Fruit fly (Drosophila melanogaster) whole organism, embryonic: ENCODE measurements around the gene CG15877.
A peak's percentile ranks its signal among the peaks of the same experiment; 100 is the strongest.

Source experiments
- Atf6 ChIP-seq: fragments of 200-800 bp; sonication (Bioruptor generic); IDR thresholded peaks from 2 replicates; pipeline ENCODE4 v1.3.6; 2022; ENCODE audit warnings: missing biosample characterization, missing genetic modification characterization
- B-H2 ChIP-seq: fragments of 200-800 bp; sonication (Bioruptor generic); optimal IDR thresholded peaks from 2 replicates; lab custom pipeline; 2018; ENCODE audit warnings: missing biosample characterization, mild to moderate bottlenecking, missing genetic modification characterization
- C15 ChIP-seq: fragments of 200-800 bp; sonication (Bioruptor generic); IDR thresholded peaks from 3 replicates; pipeline ENCODE4 v1.3.6; 2022; ENCODE audit warnings: missing biosample characterization, missing genetic modification characterization
- CG10565 ChIP-seq: fragments of 200-800 bp; sonication (Bioruptor generic); optimal IDR thresholded peaks from 3 replicates; lab custom pipeline; 2016; ENCODE audit warnings: missing biosample characterization, mild to moderate bottlenecking, missing genetic modification characterization
- CG11093 ChIP-seq: fragments of 200-800 bp; sonication (Bioruptor generic); IDR thresholded peaks from 3 replicates; pipeline ENCODE4 v1.3.6; 2022; ENCODE audit warnings: missing biosample characterization, missing genetic modification characterization
- CG11696 ChIP-seq: fragments of 200-800 bp; sonication (Bioruptor generic); IDR thresholded peaks from 2 replicates; pipeline ENCODE4 v1.3.6; 2022; ENCODE audit warnings: missing biosample characterization, missing genetic modification characterization
- CG12236 ChIP-seq: fragments of 200-800 bp; sonication (Bioruptor generic); optimal IDR thresholded peaks from 2 replicates; lab custom pipeline; 2016; ENCODE audit warnings: missing biosample characterization, missing genetic modification characterization
- CG13123 ChIP-seq: fragments of 200-800 bp; sonication (Bioruptor generic); optimal IDR thresholded peaks from 2 replicates; lab custom pipeline; 2016; ENCODE audit warnings: missing biosample characterization, missing genetic modification characterization
- CG13424 ChIP-seq: fragments of 200-800 bp; sonication (Bioruptor generic); optimal IDR thresholded peaks from 2 replicates; lab custom pipeline; 2019; ENCODE audit warnings: missing biosample characterization, mild to moderate bottlenecking, missing genetic modification characterization, moderate library complexity
- CG1647 ChIP-seq: fragments of 200-800 bp; sonication (Bioruptor generic); optimal IDR thresholded peaks from 3 replicates; lab custom pipeline; 2016; ENCODE audit warnings: missing biosample characterization, missing genetic modification characterization
- CG16779 ChIP-seq: fragments of 200-800 bp; sonication (Bioruptor generic); IDR thresholded peaks from 2 replicates; pipeline ENCODE4 v1.3.6; 2022; ENCODE audit warnings: missing biosample characterization, missing genetic modification characterization
- CG30020 ChIP-seq: fragments of 200-800 bp; optimal IDR thresholded peaks from 2 replicates; lab custom pipeline; 2019; ENCODE audit warnings: missing biosample characterization, mild to moderate bottlenecking, missing genetic modification characterization, moderate library complexity
- CG31224 ChIP-seq: fragments of 200-800 bp; sonication (Bioruptor generic); IDR thresholded peaks from 2 replicates; pipeline ENCODE4 v1.3.6; 2022; ENCODE audit warnings: missing biosample characterization, missing genetic modification characterization
- CG33213 ChIP-seq: fragments of 200-800 bp; sonication (Bioruptor generic); optimal IDR thresholded peaks from 3 replicates; lab custom pipeline; 2016; ENCODE audit warnings: missing biosample characterization, missing genetic modification characterization
- CG3726 ChIP-seq: fragments of 200-800 bp; sonication (Bioruptor generic); IDR thresholded peaks from 3 replicates; pipeline ENCODE4, ENCODE4 v1.3.6; 2022; ENCODE audit warnings: missing biosample characterization, missing genetic modification characterization
- CG4360 ChIP-seq: fragments of 200-800 bp; sonication (Bioruptor generic); IDR thresholded peaks from 2 replicates; pipeline ENCODE4 v1.3.6; 2022; ENCODE audit warnings: missing biosample characterization, missing genetic modification characterization
- CG6854 ChIP-seq: fragments of 200-800 bp; sonication (Bioruptor generic); optimal IDR thresholded peaks from 3 replicates; lab custom pipeline; 2017; ENCODE audit warnings: missing biosample characterization, mild to moderate bottlenecking, missing genetic modification characterization
- CG7963 ChIP-seq: fragments of 200-800 bp; sonication (Bioruptor generic); IDR thresholded peaks from 3 replicates; pipeline ENCODE4 v1.3.6; 2022; ENCODE audit warnings: missing biosample characterization, missing genetic modification characterization; ENCODE audit not compliant: partially characterized antibody
- CG8478 ChIP-seq: fragments of >200 bp; optimal IDR thresholded peaks from 2 replicates; lab custom pipeline; 2018
- D ChIP-seq, 2 experiments: fragments of 200-800 bp in 1 of 2; fragments of >200 bp in 1 of 2; sonication (Bioruptor generic) in 1 of 2; optimal IDR thresholded peaks; 2 replicates in 1 of 2; 3 replicates in 1 of 2; lab custom pipeline; 2017; ENCODE audit warnings: mild to moderate bottlenecking in 1 of 2, missing biosample characterization in 1 of 2, missing genetic modification characterization in 1 of 2, missing genetic modification reagents in 1 of 2
- D19B ChIP-seq: fragments of 200-800 bp; sonication (Bioruptor generic); optimal IDR thresholded peaks from 2 replicates; lab custom pipeline; 2017; ENCODE audit warnings: missing biosample characterization, mild to moderate bottlenecking, missing genetic modification characterization
- E2f2 ChIP-seq: fragments of 200-800 bp; sonication (Bioruptor generic); IDR thresholded peaks from 2 replicates; pipeline ENCODE4 v1.3.6; 2022; ENCODE audit warnings: missing biosample characterization, missing genetic modification characterization
- Elba2 ChIP-seq: fragments of 200-800 bp; sonication (Bioruptor generic); optimal IDR thresholded peaks from 3 replicates; lab custom pipeline; 2016; ENCODE audit warnings: missing biosample characterization, missing genetic modification characterization
- Fer2 ChIP-seq: fragments of 200-800 bp; sonication (Bioruptor generic); optimal IDR thresholded peaks from 2 replicates; lab custom pipeline; 2018; ENCODE audit warnings: missing biosample characterization, mild to moderate bottlenecking, missing genetic modification characterization, moderate library complexity
- Kr ChIP-seq: fragments of 200-800 bp; sonication (Bioruptor generic); optimal IDR thresholded peaks from 2 replicates; lab custom pipeline; 2017; ENCODE audit warnings: missing biosample characterization, mild to moderate bottlenecking, missing genetic modification characterization
- Lim3 ChIP-seq: fragments of 200-800 bp; sonication (Bioruptor generic); IDR thresholded peaks from 2 replicates; pipeline ENCODE4 v1.3.6; 2022; ENCODE audit warnings: missing biosample characterization, missing genetic modification characterization
- NC2α ChIP-seq: fragments of 200-800 bp; sonication (Bioruptor generic); optimal IDR thresholded peaks from 2 replicates; lab custom pipeline; 2016; ENCODE audit warnings: missing biosample characterization, missing genetic modification characterization
- NFAT ChIP-seq: fragments of 200-800 bp; sonication (Bioruptor generic); IDR thresholded peaks from 2 replicates; pipeline ENCODE4 v1.3.6; 2022; ENCODE audit warnings: missing biosample characterization, missing genetic modification characterization
- PHDP ChIP-seq: fragments of 200-800 bp; sonication (Bioruptor generic); optimal IDR thresholded peaks from 3 replicates; lab custom pipeline; 2018; ENCODE audit warnings: missing biosample characterization, mild to moderate bottlenecking, missing genetic modification characterization, moderate library complexity
- Pdp1 ChIP-seq, 2 experiments: fragments of 200-800 bp; sonication (Bioruptor generic); optimal IDR thresholded peaks; 3 replicates each; lab custom pipeline; 2016; ENCODE audit warnings: missing biosample characterization in 2 of 2, missing genetic modification characterization in 2 of 2, mild to moderate bottlenecking in 1 of 2, moderate library complexity in 1 of 2
- ab ChIP-seq: fragments of 200-800 bp; sonication (Bioruptor generic); optimal IDR thresholded peaks from 2 replicates; lab custom pipeline; 2016; ENCODE audit warnings: missing biosample characterization, missing genetic modification characterization
- al ChIP-seq: fragments of 200-800 bp; sonication (Bioruptor generic); IDR thresholded peaks from 2 replicates; pipeline ENCODE4 v1.3.6; 2022; ENCODE audit warnings: missing biosample characterization, missing genetic modification characterization
- aop ChIP-seq: fragments of 200-800 bp; sonication (Bioruptor generic); IDR thresholded peaks from 2 replicates; pipeline ENCODE4 v1.3.6; 2022; ENCODE audit warnings: missing biosample characterization, missing genetic modification characterization
- btn ChIP-seq: fragments of 200-800 bp; sonication (Bioruptor generic); optimal IDR thresholded peaks from 2 replicates; lab custom pipeline; 2016; ENCODE audit warnings: missing biosample characterization, missing genetic modification characterization
- cato ChIP-seq: fragments of 200-800 bp; sonication (Bioruptor generic); optimal IDR thresholded peaks from 2 replicates; lab custom pipeline; 2016; ENCODE audit warnings: missing biosample characterization, missing genetic modification characterization, borderline replicate concordance
- chn ChIP-seq: fragments of 200-800 bp; sonication (Bioruptor generic); optimal IDR thresholded peaks from 2 replicates; lab custom pipeline; 2016; ENCODE audit warnings: missing biosample characterization, missing genetic modification characterization
- gce ChIP-seq: fragments of 200-800 bp; sonication (Bioruptor generic); IDR thresholded peaks from 3 replicates; pipeline ENCODE4 v1.3.6; 2022; ENCODE audit warnings: missing biosample characterization, missing genetic modification characterization
- insv ChIP-seq, 2 experiments: fragments of 200-800 bp; sonication (Bioruptor generic); optimal IDR thresholded peaks; 3 replicates each; lab custom pipeline; 2016 to 2018; ENCODE audit warnings: missing biosample characterization in 2 of 2, missing genetic modification characterization in 2 of 2
- jigr1 ChIP-seq: fragments of 200-800 bp; sonication (Bioruptor generic); IDR thresholded peaks from 3 replicates; pipeline ENCODE4 v1.3.6; 2022; ENCODE audit warnings: missing biosample characterization, missing genetic modification characterization
- lab ChIP-seq: fragments of 200-800 bp; sonication (Bioruptor generic); optimal IDR thresholded peaks from 3 replicates; lab custom pipeline; 2017; ENCODE audit warnings: missing biosample characterization, missing genetic modification characterization, mild to moderate bottlenecking, moderate library complexity, missing genetic modification reagents
- luna ChIP-seq: fragments of 200-800 bp; sonication (Bioruptor generic); optimal IDR thresholded peaks from 2 replicates; lab custom pipeline; 2016; ENCODE audit warnings: missing biosample characterization, missing genetic modification characterization
- otp ChIP-seq: fragments of 200-800 bp; sonication (Bioruptor generic); IDR thresholded peaks from 3 replicates; pipeline ENCODE4, ENCODE4 v1.3.6; 2022; ENCODE audit warnings: missing biosample characterization, missing genetic modification characterization
- pan ChIP-seq, 4 experiments: fragments of >200 bp in 3 of 4; fragments of 200-800 bp in 1 of 4; sonication (Bioruptor generic) in 1 of 4; optimal IDR thresholded peaks in 3 of 4; IDR thresholded peaks in 1 of 4; 2 replicates each; pipeline versions ENCODE4 v1.3.6 to Lab custom; 2017 to 2022; ENCODE audit warnings: missing biosample characterization in 2 of 4, missing genetic modification characterization in 2 of 4, mixed read lengths in 1 of 4
- repo ChIP-seq: fragments of 200-800 bp; sonication (Bioruptor generic); optimal IDR thresholded peaks from 2 replicates; lab custom pipeline; 2016; ENCODE audit warnings: missing biosample characterization, missing genetic modification characterization
- seq ChIP-seq: fragments of 200-800 bp; sonication (Bioruptor generic); IDR thresholded peaks from 2 replicates; pipeline ENCODE4 v1.3.6; 2022; ENCODE audit warnings: missing biosample characterization, missing genetic modification characterization
- slbo ChIP-seq: fragments of 200-800 bp; sonication (Bioruptor generic); IDR thresholded peaks from 2 replicates; pipeline ENCODE4 v1.3.6; 2022; ENCODE audit warnings: missing biosample characterization, missing genetic modification characterization
- sna ChIP-seq: fragments of 200-800 bp; sonication (Bioruptor generic); IDR thresholded peaks from 2 replicates; pipeline ENCODE4 v1.3.6; 2022; ENCODE audit warnings: missing biosample characterization, missing genetic modification characterization; ENCODE audit not compliant: partially characterized antibody
- stwl ChIP-seq: fragments of 200-800 bp; sonication (Bioruptor generic); optimal IDR thresholded peaks from 3 replicates; lab custom pipeline; 2018; ENCODE audit warnings: missing biosample characterization, mild to moderate bottlenecking, missing genetic modification characterization, moderate library complexity
- tin ChIP-seq: fragments of 200-800 bp; sonication (Bioruptor generic); optimal IDR thresholded peaks from 3 replicates; lab custom pipeline; 2016; ENCODE audit warnings: missing biosample characterization, missing genetic modification characterization
- trh ChIP-seq: fragments of 200-800 bp; sonication (Bioruptor generic); optimal IDR thresholded peaks from 2 replicates; lab custom pipeline; 2016; ENCODE audit warnings: missing biosample characterization, missing genetic modification characterization
- vvl ChIP-seq: fragments of 200-800 bp; sonication (Bioruptor generic); IDR thresholded peaks from 2 replicates; pipeline ENCODE4 v1.3.6; 2022; ENCODE audit warnings: missing biosample characterization, missing genetic modification characterization

The CG15877 gene

dm6 chr3L:2418769-2419168, 41.4 kb upstream of the CG15877 start (continued):
- peak; percentile 90 for TF ChIP-seq Atf6 (GFP tag; lab: Robert Waterston, UW)
- peak; percentile 97 for TF ChIP-seq lab (GFP tag; lab: Kevin White, UChicago)
- TF ChIP-seq CG31224 (GFP tag; lab: Robert Waterston, UW): peak; percentile 76
- peak; percentile 78; the same call in 2 of the 3 replicates for TF ChIP-seq C15 (GFP tag; lab: Robert Waterston, UW)
- no peak for TF ChIP-seq cato (GFP tag; lab: Kevin White, UChicago)
- TF ChIP-seq E2f2 (GFP tag; lab: Robert Waterston, UW): peak; percentile 65
- no peak for TF ChIP-seq sna (GFP tag; lab: Robert Waterston, UW)
- TF ChIP-seq jigr1 (GFP tag; lab: Robert Waterston, UW): 0 out of 3 replicates have a peak, but pooled peaks have one; percentile 46
- peak; percentile 29 for TF ChIP-seq Fer2 (tag; lab: Kevin White, UChicago)
- TF ChIP-seq NFAT (GFP tag; lab: Robert Waterston, UW): peak; percentile 74
- TF ChIP-seq trh: no peak
- TF ChIP-seq CG6854 (GFP tag; lab: Kevin White, UChicago): peak; percentile 89
- peak; percentile 66 for TF ChIP-seq D19B (GFP tag; lab: Kevin White, UChicago)
- TF ChIP-seq CG13123 (GFP tag; lab: Kevin White, UChicago): no peak
- peak; percentile 78 for TF ChIP-seq PHDP (tag; lab: Kevin White, UChicago)
- no peak for TF ChIP-seq aop (GFP tag; lab: Robert Waterston, UW)
- no peak for TF ChIP-seq CG8478
- TF ChIP-seq repo: peak; percentile 78
- no peak for TF ChIP-seq insv (GFP tag; optimal IDR thresholded peaks at IDR 0.05; lab: Kevin White, UChicago)
- no peak for TF ChIP-seq CG7963 (GFP tag; lab: Robert Waterston, UW)
- TF ChIP-seq CG11093: peak; percentile 82
- peak; percentile 10 for TF ChIP-seq NC2α (GFP tag; lab: Kevin White, UChicago)
- peak; percentile 77 for TF ChIP-seq seq (GFP tag; lab: Robert Waterston, UW)
- peak; percentile 86 for TF ChIP-seq tin (GFP tag; lab: Kevin White, UChicago)
- TF ChIP-seq Kr (GFP tag; lab: Kevin White, UChicago): no peak
- TF ChIP-seq slbo (GFP tag; lab: Robert Waterston, UW): peak; percentile 90
- TF ChIP-seq CG4360: peak; percentile 64
- TF ChIP-seq otp (GFP tag; lab: Robert Waterston, UW): peak; percentile 88
- TF ChIP-seq al: peak; percentile 81
- peak; percentile 89 for TF ChIP-seq CG1647 (GFP tag; lab: Kevin White, UChicago)
- peak; percentile 95 for TF ChIP-seq vvl (GFP tag; lab: Robert Waterston, UW)
- TF ChIP-seq CG13424: peak; percentile 67
- TF ChIP-seq stwl (tag; lab: Kevin White, UChicago): no peak
- peak; percentile 32 for TF ChIP-seq CG10565 (GFP tag; lab: Kevin White, UChicago)
- peak; percentile 96 for TF ChIP-seq CG11696 (GFP tag; lab: Robert Waterston, UW)
- peak; percentile 73 for TF ChIP-seq CG3726 (GFP tag; lab: Robert Waterston, UW)
- TF ChIP-seq CG33213: peak; percentile 74
- no peak for TF ChIP-seq pan (optimal IDR thresholded peaks at IDR 0.05; lab: Kevin White, UChicago)
- peak in 1 of 2 experiments; percentile 87 for TF ChIP-seq pan (GFP tag; optimal IDR thresholded peaks at IDR 0.05 in 1 of 2, IDR thresholded peaks at IDR 0.05 in 1 of 2)
- peak; percentile 68 to 89 for TF ChIP-seq Pdp1 (GFP tag; optimal IDR thresholded peaks at IDR 0.05; lab: Kevin White, UChicago)
- no peak for TF ChIP-seq D (optimal IDR thresholded peaks at IDR 0.05; lab: Kevin White, UChicago)
- peak; percentile 88 for TF ChIP-seq D (GFP tag; optimal IDR thresholded peaks at IDR 0.05; lab: Kevin White, UChicago)
- TF ChIP-seq B-H2: no peak
- TF ChIP-seq CG30020: no peak
- TF ChIP-seq CG12236: peak; percentile 49
- peak; percentile 77 for TF ChIP-seq CG16779
- TF ChIP-seq luna (GFP tag; lab: Kevin White, UChicago): no peak
- peak; percentile 84 for TF ChIP-seq Lim3 (GFP tag; lab: Robert Waterston, UW)
- TF ChIP-seq Elba2: no peak
- TF ChIP-seq ab (GFP tag; lab: Kevin White, UChicago): no peak
- peak; percentile 52 for TF ChIP-seq btn
- TF ChIP-seq chn (GFP tag; lab: Kevin White, UChicago): peak; percentile 65
- peak; percentile 32; the same call in 1 of the 3 replicates for TF ChIP-seq gce (GFP tag; lab: Robert Waterston, UW)
